Worm (Caenorhabditis elegans) whole organism, mixed stage, embryonic: ENCODE data around the gene ZK185.1.

Source experiments
- ceh-39 ChIP-seq: fragments of 150-350 bp; optimal IDR thresholded peaks from 2 replicates; lab custom pipeline; 2014; ENCODE audit warnings: missing biosample characterization, missing genetic modification characterization
- elt-1 ChIP-seq: sonication (generic microtip); optimal IDR thresholded peaks from 2 replicates; lab custom pipeline; 2017; ENCODE audit warnings: missing genetic modification characterization, mild to moderate bottlenecking, missing compliant biosample characterization, antibody characterized with exemption, moderate library complexity, borderline replicate concordance; ENCODE audit not compliant: insufficient read depth
- elt-3 ChIP-seq: fragments of 150-350 bp; optimal IDR thresholded peaks from 2 replicates; lab custom pipeline; 2014; ENCODE audit warnings: missing biosample characterization, missing genetic modification characterization
- ham-2 ChIP-seq: fragments of 200-800 bp; sonication (Bioruptor generic); optimal IDR thresholded peaks from 2 replicates; lab custom pipeline; 2018; ENCODE audit warnings: mild to moderate bottlenecking, missing genetic modification characterization, missing compliant biosample characterization
- hlh-1 ChIP-seq: fragments of 150-350 bp; optimal IDR thresholded peaks from 2 replicates; lab custom pipeline; 2014; ENCODE audit warnings: missing biosample characterization, missing genetic modification reagents, missing genetic modification characterization
- mep-1 ChIP-seq: fragments of 150-350 bp; optimal IDR thresholded peaks from 2 replicates; lab custom pipeline; 2017; ENCODE audit warnings: missing biosample characterization, missing genetic modification reagents, missing genetic modification characterization, inconsistent platforms
- sem-2 ChIP-seq: fragments of 200-800 bp; sonication (Bioruptor generic); optimal IDR thresholded peaks from 2 replicates; lab custom pipeline; 2018; ENCODE audit warnings: mild to moderate bottlenecking, missing genetic modification characterization, missing compliant biosample characterization
- snpc-4 ChIP-seq: fragments of 150-350 bp; optimal IDR thresholded peaks from 2 replicates; lab custom pipeline; 2014; ENCODE audit warnings: missing biosample characterization, missing genetic modification characterization
- unc-39 ChIP-seq: fragments of 150-350 bp; optimal IDR thresholded peaks from 2 replicates; lab custom pipeline; 2014; ENCODE audit warnings: missing biosample characterization, missing genetic modification characterization
- ztf-11 ChIP-seq: fragments of 150-350 bp; optimal IDR thresholded peaks from 2 replicates; lab custom pipeline; 2014; ENCODE audit warnings: missing biosample characterization, missing genetic modification characterization

DNA sequence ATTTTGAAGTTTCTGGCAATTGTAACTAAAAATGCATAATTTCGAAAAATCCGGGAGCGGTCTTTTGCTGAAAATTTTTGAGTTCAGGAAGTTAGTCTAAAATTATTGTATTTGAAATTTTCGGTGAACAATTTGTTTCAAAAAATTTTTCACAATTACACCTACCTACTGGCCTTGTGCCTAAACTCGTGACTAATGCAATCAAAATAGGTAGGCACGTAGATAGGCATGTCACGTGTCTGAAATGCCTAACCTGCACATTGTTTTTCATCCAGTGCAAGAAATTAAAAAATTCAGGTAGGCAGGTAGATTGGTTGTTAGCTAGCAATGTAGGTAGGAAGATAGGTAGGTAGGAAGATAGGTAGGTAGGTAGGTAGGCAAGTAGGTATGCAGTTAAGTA lies 8.8 kb downstream of the ZK185.1 start:
- no peak for TF ChIP-seq ceh-39 (tag; lab: Kevin White, UChicago)
- TF ChIP-seq unc-39 (tag; lab: Kevin White, UChicago): no peak
- no peak for TF ChIP-seq ztf-11
- TF ChIP-seq snpc-4 (tag; lab: Kevin White, UChicago): no peak
- TF ChIP-seq elt-3 (tag; lab: Kevin White, UChicago): no peak
- TF ChIP-seq hlh-1: no peak
- no peak for TF ChIP-seq elt-1
- no peak for TF ChIP-seq sem-2 (GFP tag; lab: Kevin White, UChicago)
- no peak for TF ChIP-seq ham-2 (GFP tag; lab: Kevin White, UChicago)
- no peak for TF ChIP-seq mep-1 (tag; lab: Kevin White, UChicago)
